Fruit fly (Drosophila melanogaster) whole organism, embryonic: ENCODE results near the gene CG6290.

ENCODE experiments used
- Adf1 ChIP-seq: fragments of 200-800 bp; sonication (Bioruptor generic); IDR thresholded peaks from 2 replicates; pipeline ENCODE4 v1.3.6; 2022; ENCODE audit warnings: missing biosample characterization, missing genetic modification characterization
- Aef1 ChIP-seq: fragments of 200-800 bp; sonication (Bioruptor generic); IDR thresholded peaks from 3 replicates; pipeline ENCODE4 v1.3.6; 2022; ENCODE audit warnings: missing biosample characterization, missing genetic modification characterization
- Awh ChIP-seq: fragments of 200-800 bp; sonication (Bioruptor generic); IDR thresholded peaks from 2 replicates; pipeline ENCODE4, ENCODE4 v1.3.6; 2022; ENCODE audit warnings: missing biosample characterization, missing genetic modification characterization
- CG10462 ChIP-seq: fragments of 200-800 bp; sonication (Bioruptor generic); optimal IDR thresholded peaks from 2 replicates; lab custom pipeline; 2016; ENCODE audit warnings: missing biosample characterization, missing genetic modification characterization
- CG11247 ChIP-seq: fragments of 200-800 bp; sonication (Bioruptor generic); IDR thresholded peaks from 2 replicates; pipeline ENCODE4 v1.3.6; 2022; ENCODE audit warnings: missing biosample characterization, missing genetic modification characterization
- CG1233 ChIP-seq: fragments of 200-800 bp; sonication (Bioruptor generic); optimal IDR thresholded peaks from 4 replicates; lab custom pipeline; 2018; ENCODE audit warnings: missing biosample characterization, mild to moderate bottlenecking, missing genetic modification characterization
- CG12769 ChIP-seq: fragments of 200-800 bp; sonication (Bioruptor generic); optimal IDR thresholded peaks from 2 replicates; lab custom pipeline; 2019; ENCODE audit warnings: missing biosample characterization, mild to moderate bottlenecking, missing genetic modification characterization, moderate library complexity
- CG13424 ChIP-seq: fragments of 200-800 bp; sonication (Bioruptor generic); optimal IDR thresholded peaks from 2 replicates; lab custom pipeline; 2019; ENCODE audit warnings: missing biosample characterization, mild to moderate bottlenecking, missing genetic modification characterization, moderate library complexity
- CG14860 ChIP-seq: fragments of 200-800 bp; sonication (Bioruptor generic); IDR thresholded peaks from 3 replicates; pipeline ENCODE4 v1.3.6; 2022; ENCODE audit warnings: missing biosample characterization, missing genetic modification characterization; ENCODE audit not compliant: partially characterized antibody
- CG14965 ChIP-seq: fragments of 200-800 bp; sonication (Bioruptor generic); optimal IDR thresholded peaks from 2 replicates; lab custom pipeline; 2016; ENCODE audit warnings: missing biosample characterization, missing genetic modification characterization, borderline replicate concordance
- CG2889 ChIP-seq: fragments of 200-800 bp; sonication (Bioruptor generic); IDR thresholded peaks from 3 replicates; pipeline ENCODE4 v1.3.6; 2022; ENCODE audit warnings: missing biosample characterization, missing genetic modification characterization
- CG32532 ChIP-seq: fragments of 200-800 bp; sonication (Bioruptor generic); IDR thresholded peaks from 2 replicates; pipeline ENCODE4 v1.3.6; 2022; ENCODE audit warnings: missing biosample characterization, missing genetic modification characterization
- CG3847 ChIP-seq: fragments of 200-800 bp; sonication (Bioruptor generic); IDR thresholded peaks from 2 replicates; pipeline ENCODE4 v1.3.6; 2022; ENCODE audit warnings: missing biosample characterization, missing genetic modification characterization
- CG4360 ChIP-seq: fragments of 200-800 bp; sonication (Bioruptor generic); IDR thresholded peaks from 2 replicates; pipeline ENCODE4 v1.3.6; 2022; ENCODE audit warnings: missing biosample characterization, missing genetic modification characterization
- CG4730 ChIP-seq: fragments of 200-800 bp; sonication (Bioruptor generic); IDR thresholded peaks from 2 replicates; pipeline ENCODE4 v1.3.6; 2022; ENCODE audit warnings: missing biosample characterization, missing genetic modification characterization
- CG6254 ChIP-seq: fragments of 200-800 bp; sonication (Bioruptor generic); optimal IDR thresholded peaks from 3 replicates; lab custom pipeline; 2017; ENCODE audit warnings: mild to moderate bottlenecking, missing biosample characterization, missing genetic modification reagents, missing genetic modification characterization
- CG7271 ChIP-seq: fragments of 200-800 bp; sonication (Bioruptor generic); optimal IDR thresholded peaks from 2 replicates; lab custom pipeline; 2018; ENCODE audit warnings: missing biosample characterization, mild to moderate bottlenecking, missing genetic modification characterization, moderate library complexity
- CG9876 ChIP-seq: fragments of 200-800 bp; sonication (Bioruptor generic); optimal IDR thresholded peaks from 2 replicates; lab custom pipeline; 2016; ENCODE audit warnings: missing biosample characterization, missing genetic modification characterization
- CHES-1-like ChIP-seq: fragments of 200-800 bp; sonication (Bioruptor generic); optimal IDR thresholded peaks from 2 replicates; lab custom pipeline; 2016; ENCODE audit warnings: missing biosample characterization, missing genetic modification characterization
- Dad ChIP-seq: fragments of 200-800 bp; sonication (Bioruptor generic); optimal IDR thresholded peaks from 3 replicates; lab custom pipeline; 2016; ENCODE audit warnings: missing biosample characterization, missing genetic modification characterization
- Dbx ChIP-seq: fragments of 200-800 bp; sonication (Bioruptor generic); IDR thresholded peaks from 3 replicates; pipeline ENCODE4 v1.3.6; 2022; ENCODE audit warnings: missing biosample characterization, missing genetic modification characterization
- Dek ChIP-seq: fragments of 200-800 bp; sonication (Bioruptor generic); optimal IDR thresholded peaks from 3 replicates; lab custom pipeline; 2019; ENCODE audit warnings: missing biosample characterization, mild to moderate bottlenecking, missing genetic modification characterization, moderate library complexity
- Dp ChIP-seq: fragments of 200-800 bp; sonication (Bioruptor generic); optimal IDR thresholded peaks from 2 replicates; lab custom pipeline; 2018; ENCODE audit warnings: missing biosample characterization, mild to moderate bottlenecking, missing genetic modification characterization, moderate library complexity
- Hey ChIP-seq: fragments of 200-800 bp; sonication (Bioruptor generic); optimal IDR thresholded peaks from 3 replicates; lab custom pipeline; 2018; ENCODE audit warnings: missing biosample characterization, mild to moderate bottlenecking, missing genetic modification characterization
- Hmx ChIP-seq: fragments of 200-800 bp; sonication (Bioruptor generic); optimal IDR thresholded peaks from 2 replicates; lab custom pipeline; 2016; ENCODE audit warnings: missing biosample characterization, missing genetic modification characterization
- Jarid2 ChIP-seq: fragments of 200-800 bp; sonication (Bioruptor generic); optimal IDR thresholded peaks from 3 replicates; lab custom pipeline; 2017; ENCODE audit warnings: mild to moderate bottlenecking, missing biosample characterization, missing genetic modification reagents, missing genetic modification characterization
- Lpt ChIP-seq: fragments of >200 bp; optimal IDR thresholded peaks from 2 replicates; lab custom pipeline; 2018; ENCODE audit warnings: missing biosample characterization, missing genetic modification characterization
- Med ChIP-seq: fragments of 200-800 bp; sonication (Bioruptor generic); peaks from one replicate; lab custom pipeline; 2016; ENCODE audit warnings: missing biosample characterization, missing genetic modification characterization, mild to moderate bottlenecking, inconsistent platforms, moderate library complexity
- PHDP ChIP-seq: fragments of 200-800 bp; sonication (Bioruptor generic); optimal IDR thresholded peaks from 3 replicates; lab custom pipeline; 2018; ENCODE audit warnings: missing biosample characterization, mild to moderate bottlenecking, missing genetic modification characterization, moderate library complexity
- Scr ChIP-seq: fragments of 200-800 bp; sonication (Bioruptor generic); IDR thresholded peaks from 2 replicates; pipeline ENCODE4 v1.3.6; 2022; ENCODE audit warnings: missing biosample characterization, missing genetic modification characterization; ENCODE audit not compliant: partially characterized antibody
- Side ChIP-seq: fragments of 200-800 bp; sonication (Bioruptor generic); optimal IDR thresholded peaks from 2 replicates; lab custom pipeline; 2016; ENCODE audit warnings: missing biosample characterization, missing genetic modification characterization
- Spps ChIP-seq: fragments of 200-800 bp; sonication (Bioruptor generic); optimal IDR thresholded peaks from 2 replicates; lab custom pipeline; 2018; ENCODE audit warnings: missing biosample characterization, mild to moderate bottlenecking, missing genetic modification characterization
- Sry-δ ChIP-seq: fragments of 200-800 bp; sonication (Bioruptor generic); optimal IDR thresholded peaks from 2 replicates; lab custom pipeline; 2016; ENCODE audit warnings: missing biosample characterization, missing genetic modification characterization
- ase ChIP-seq: fragments of 200-800 bp; sonication (Bioruptor generic); IDR thresholded peaks from 3 replicates; pipeline ENCODE4 v1.3.6; 2022; ENCODE audit warnings: missing biosample characterization, missing genetic modification characterization
- ash1 ChIP-seq: fragments of 200-800 bp; sonication (Bioruptor generic); optimal IDR thresholded peaks from 2 replicates; lab custom pipeline; 2018; ENCODE audit warnings: missing biosample characterization, mild to moderate bottlenecking, missing genetic modification characterization
- ci ChIP-seq: fragments of 200-800 bp; sonication (Bioruptor generic); IDR thresholded peaks from 3 replicates; pipeline ENCODE4 v1.3.6; 2022; ENCODE audit warnings: missing biosample characterization, missing genetic modification characterization
- crp ChIP-seq, 2 experiments: fragments of 200-800 bp; sonication (Bioruptor generic); optimal IDR thresholded peaks; 2 replicates in 1 of 2; 3 replicates in 1 of 2; lab custom pipeline; 2017; ENCODE audit warnings: missing biosample characterization in 2 of 2, missing genetic modification characterization in 2 of 2, mild to moderate bottlenecking in 1 of 2, moderate library complexity in 1 of 2
- gcm ChIP-seq: fragments of 200-800 bp; sonication (Bioruptor generic); optimal IDR thresholded peaks from 2 replicates; lab custom pipeline; 2019; ENCODE audit warnings: missing biosample characterization, mild to moderate bottlenecking, missing genetic modification characterization, moderate library complexity
- insv ChIP-seq, 2 experiments: fragments of 200-800 bp; sonication (Bioruptor generic); optimal IDR thresholded peaks; 3 replicates each; lab custom pipeline; 2016 to 2018; ENCODE audit warnings: missing biosample characterization in 2 of 2, missing genetic modification characterization in 2 of 2
- jigr1 ChIP-seq: fragments of 200-800 bp; sonication (Bioruptor generic); IDR thresholded peaks from 3 replicates; pipeline ENCODE4 v1.3.6; 2022; ENCODE audit warnings: missing biosample characterization, missing genetic modification characterization
- jing ChIP-seq: fragments of 200-800 bp; sonication (Bioruptor generic); optimal IDR thresholded peaks from 2 replicates; lab custom pipeline; 2018; ENCODE audit warnings: missing biosample characterization, mild to moderate bottlenecking, missing genetic modification characterization
- nmo ChIP-seq: fragments of 200-800 bp; sonication (Bioruptor generic); optimal IDR thresholded peaks from 2 replicates; lab custom pipeline; 2018; ENCODE audit warnings: missing biosample characterization, mild to moderate bottlenecking, missing genetic modification characterization, moderate library complexity
- oc ChIP-seq: fragments of 200-800 bp; sonication (Bioruptor generic); optimal IDR thresholded peaks from 2 replicates; lab custom pipeline; 2018; ENCODE audit warnings: missing biosample characterization, mild to moderate bottlenecking, missing genetic modification characterization, moderate library complexity
- pzg ChIP-seq: fragments of 200-800 bp; sonication (Bioruptor generic); optimal IDR thresholded peaks from 3 replicates; lab custom pipeline; 2018; ENCODE audit warnings: missing biosample characterization, mild to moderate bottlenecking, missing genetic modification characterization, moderate library complexity
- rib ChIP-seq: fragments of 200-800 bp; sonication (Bioruptor generic); IDR thresholded peaks from 2 replicates; pipeline ENCODE4 v1.3.6; 2022; ENCODE audit warnings: missing biosample characterization, missing genetic modification characterization
- schlank ChIP-seq: fragments of 200-800 bp; sonication (Bioruptor generic); optimal IDR thresholded peaks from 2 replicates; lab custom pipeline; 2018; ENCODE audit warnings: missing biosample characterization, mild to moderate bottlenecking, missing genetic modification characterization
- tap ChIP-seq: fragments of 200-800 bp; optimal IDR thresholded peaks from 3 replicates; lab custom pipeline; 2019; ENCODE audit warnings: missing biosample characterization, mild to moderate bottlenecking, missing genetic modification characterization, moderate library complexity
- tin ChIP-seq: fragments of 200-800 bp; sonication (Bioruptor generic); optimal IDR thresholded peaks from 3 replicates; lab custom pipeline; 2016; ENCODE audit warnings: missing biosample characterization, missing genetic modification characterization
- toy ChIP-seq: fragments of 200-800 bp; sonication (Bioruptor generic); IDR thresholded peaks from 2 replicates; pipeline ENCODE4 v1.3.6; 2022; ENCODE audit warnings: missing biosample characterization, missing genetic modification characterization
- ttk ChIP-seq: fragments of 200-800 bp; sonication (Bioruptor generic); IDR thresholded peaks from 2 replicates; pipeline ENCODE4 v2.1.2; 2022; ENCODE audit warnings: missing biosample characterization, missing genetic modification characterization

CG6290 gene

DNA sequence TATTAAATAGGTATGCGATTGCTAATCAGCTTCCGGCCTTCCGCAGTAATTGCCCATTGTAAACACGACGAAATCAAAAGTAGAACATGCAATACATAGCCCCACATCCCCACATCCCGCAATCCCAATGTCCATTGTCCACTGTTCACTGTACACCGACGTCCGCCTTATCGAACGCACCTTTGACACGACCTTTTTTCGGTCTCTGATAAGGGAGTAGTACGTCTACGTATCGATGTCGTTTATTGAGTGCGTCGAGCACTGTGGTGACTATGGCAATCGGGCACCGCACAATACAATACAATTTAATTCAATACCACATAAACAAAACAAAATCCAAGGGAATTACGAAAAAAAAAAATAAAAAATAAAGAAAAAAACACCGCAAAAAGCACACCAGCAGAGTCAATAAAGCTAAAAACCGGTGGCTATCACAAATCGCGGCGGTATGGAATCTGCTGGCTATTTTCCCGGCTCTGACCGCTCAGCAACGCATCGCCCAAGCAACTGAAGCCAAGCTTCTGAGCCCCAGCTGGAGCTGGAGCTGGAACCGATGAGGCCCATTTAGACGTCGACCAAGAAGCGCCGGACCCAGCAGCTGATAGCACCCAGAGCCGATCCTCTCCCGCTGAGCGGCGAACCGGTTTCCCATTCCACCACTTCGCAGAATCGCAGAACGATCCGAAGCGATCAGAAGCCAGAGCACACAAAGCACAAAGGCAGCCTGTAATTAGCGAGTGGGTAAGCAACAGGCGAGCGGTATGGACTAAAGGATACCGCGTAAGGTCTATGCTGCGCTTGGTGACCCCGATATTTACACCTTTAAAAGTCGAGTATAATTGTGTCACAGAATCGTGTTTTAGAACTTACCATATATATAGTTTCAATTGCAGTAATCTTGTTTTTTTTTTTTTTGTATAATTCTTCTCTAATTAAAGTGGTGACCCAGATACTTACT is 46.2 kb downstream of the CG6290 start, which contains the start of gene Hayan (continued):
- no peak for TF ChIP-seq tin (GFP tag; lab: Kevin White, UChicago)
- no peak for TF ChIP-seq gcm (GFP tag; lab: Kevin White, UChicago)
- TF ChIP-seq toy (GFP tag; lab: Robert Waterston, UW): no peak
- no peak for TF ChIP-seq Spps (tag; lab: Kevin White, UChicago)
- no peak for TF ChIP-seq CG4360 (GFP tag; lab: Robert Waterston, UW)
- no peak for TF ChIP-seq crp (GFP tag; optimal IDR thresholded peaks at IDR 0.05; lab: Kevin White, UChicago)
- no peak for TF ChIP-seq insv (GFP tag; optimal IDR thresholded peaks at IDR 0.05; lab: Kevin White, UChicago)
- no peak for TF ChIP-seq CG13424 (tag; lab: Kevin White, UChicago)
- TF ChIP-seq Dad: no peak
- TF ChIP-seq Dbx (GFP tag; lab: Robert Waterston, UW): peak; percentile 6; the same call in 1 of the 3 replicates
- no peak for TF ChIP-seq CG2889 (GFP tag; lab: Robert Waterston, UW)
- TF ChIP-seq CG11247: no peak
- TF ChIP-seq CG3847 (GFP tag; lab: Robert Waterston, UW): no peak
- 0 out of 2 replicates have a peak, but pooled peaks have one; percentile 12 for TF ChIP-seq CG32532 (GFP tag; lab: Robert Waterston, UW)
- no peak for TF ChIP-seq Dek (tag; lab: Kevin White, UChicago)
- no peak for TF ChIP-seq rib (GFP tag; lab: Robert Waterston, UW)
- peak; percentile 15 for TF ChIP-seq CG12769 (tag; lab: Kevin White, UChicago)
- TF ChIP-seq ttk: no peak
- peak; percentile 54 for TF ChIP-seq Jarid2
- no peak for TF ChIP-seq Lpt (GFP tag; lab: Kevin White, UChicago)
- TF ChIP-seq PHDP (tag; lab: Kevin White, UChicago): no peak
- no peak for TF ChIP-seq CG14860 (GFP tag; lab: Robert Waterston, UW)
- no peak for TF ChIP-seq ase
- TF ChIP-seq Adf1 (GFP tag; lab: Robert Waterston, UW): peak; percentile 23; the same call in 1 of the 2 replicates
- no peak for TF ChIP-seq CG7271 (tag; lab: Kevin White, UChicago)
- TF ChIP-seq ash1: no peak
- TF ChIP-seq Scr (GFP tag; lab: Robert Waterston, UW): no peak
- TF ChIP-seq pzg (GFP tag; lab: Kevin White, UChicago): no peak
- no peak for TF ChIP-seq Aef1 (GFP tag; lab: Robert Waterston, UW)
- peak; percentile 44 for TF ChIP-seq Med
- no peak for TF ChIP-seq CG1233 (GFP tag; lab: Kevin White, UChicago)
- TF ChIP-seq Hmx: no peak
- TF ChIP-seq CG14965: no peak
- TF ChIP-seq nmo (GFP tag; lab: Kevin White, UChicago): no peak
- TF ChIP-seq jing: no peak
- no peak for TF ChIP-seq oc (tag; lab: Kevin White, UChicago)
- TF ChIP-seq Awh (GFP tag; lab: Robert Waterston, UW): 0 out of 2 replicates have a peak, but pooled peaks have one; percentile 21

DNA sequence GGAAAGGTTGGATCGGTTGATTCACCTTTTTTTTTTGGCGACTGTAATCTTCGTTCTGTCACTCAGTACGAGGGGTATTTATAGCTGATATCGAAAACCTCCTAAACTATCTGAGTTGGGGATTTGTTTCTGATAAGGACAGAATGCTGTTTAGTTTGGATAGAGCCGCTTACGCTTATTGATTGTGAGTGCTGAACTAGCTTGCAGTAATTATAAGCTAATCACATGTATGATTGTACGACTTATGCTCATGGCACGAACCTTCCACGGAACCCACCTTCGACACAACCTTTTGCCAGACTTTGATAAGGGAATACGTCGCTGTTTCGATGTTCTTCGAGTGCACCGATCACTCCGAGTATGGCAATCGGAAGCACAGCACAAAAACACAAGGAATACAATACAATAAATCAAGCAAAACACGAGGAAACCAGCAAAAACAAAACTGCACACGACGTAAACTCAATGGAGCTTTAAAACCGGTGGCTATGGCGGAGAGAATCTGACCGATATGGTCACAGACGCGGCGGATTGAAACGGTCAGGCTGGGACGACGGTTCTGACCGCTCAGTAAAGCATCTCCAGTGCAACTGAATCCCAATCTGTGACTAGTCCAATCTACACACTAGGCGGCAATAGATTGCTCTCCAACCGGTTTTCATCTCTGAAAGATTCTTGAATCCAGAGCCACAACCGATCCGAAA is 49.2 kb downstream of the CG6290 start, which contains the start of gene psh:
Gene psh (minus strand): TSS at position 566 of the 704 bp plus-strand sequence.
- no peak for TF ChIP-seq CG6254 (GFP tag; lab: Kevin White, UChicago)
- no peak for TF ChIP-seq jigr1 (GFP tag; lab: Robert Waterston, UW)
- no peak for TF ChIP-seq ci (GFP tag; lab: Robert Waterston, UW)
- TF ChIP-seq Sry-δ (GFP tag; lab: Kevin White, UChicago): no peak
- no peak for TF ChIP-seq Hey (tag; lab: Kevin White, UChicago)
- TF ChIP-seq CHES-1-like (GFP tag; lab: Kevin White, UChicago): no peak
- no peak for TF ChIP-seq Dp (GFP tag; lab: Kevin White, UChicago)
- no peak for TF ChIP-seq CG10462 (GFP tag; lab: Kevin White, UChicago)
- TF ChIP-seq tap (tag; lab: Kevin White, UChicago): no peak
- TF ChIP-seq Side: no peak
- TF ChIP-seq CG4730 (GFP tag; lab: Robert Waterston, UW): no peak
- TF ChIP-seq schlank (tag; lab: Kevin White, UChicago): no peak
- no peak for TF ChIP-seq CG9876 (GFP tag; lab: Kevin White, UChicago)
